Worm (Caenorhabditis elegans) whole organism, L1 larva: ENCODE results near the gene F53A2.3.
A peak's percentile ranks its signal among the peaks of the same experiment; 100 is the strongest.

Experiments used
- ama-1 ChIP-seq: fragments of 150-350 bp; optimal IDR thresholded peaks from 2 replicates; lab custom pipeline; 2014
- dpl-1 ChIP-seq, 3 experiments: fragments of 150-350 bp in 2 of 3; sonication (generic microtip) in 1 of 3; optimal IDR thresholded peaks; 2 replicates each; lab custom pipeline; 2014 to 2017; ENCODE audit warnings: missing biosample characterization in 3 of 3, missing genetic modification characterization in 3 of 3, missing genetic modification reagents in 3 of 3
- efl-1 ChIP-seq, 4 experiments: fragments of 150-350 bp; optimal IDR thresholded peaks in 3 of 4; peaks in 1 of 4; 1 replicate in 1 of 4; 2 replicates in 3 of 4; lab custom pipeline; 2014; ENCODE audit warnings: missing biosample characterization in 2 of 4, missing genetic modification characterization in 2 of 4, missing genetic modification reagents in 2 of 4
- egl-27 ChIP-seq, 2 experiments: fragments of 150-350 bp in 1 of 2; sonication (generic microtip); optimal IDR thresholded peaks; 3 replicates each; lab custom pipeline; 2017 to 2018; ENCODE audit warnings: missing biosample characterization in 2 of 2, missing genetic modification characterization in 2 of 2, missing genetic modification reagents in 2 of 2
- fkh-10 ChIP-seq: sonication (generic microtip); optimal IDR thresholded peaks from 2 replicates; lab custom pipeline; 2017; ENCODE audit warnings: missing biosample characterization, missing genetic modification reagents, missing genetic modification characterization
- lin-13 ChIP-seq: fragments of 150-350 bp; optimal IDR thresholded peaks from 2 replicates; lab custom pipeline; 2014; ENCODE audit warnings: missing biosample characterization, missing genetic modification reagents, missing genetic modification characterization
- lin-39 ChIP-seq: fragments of 150-350 bp; optimal IDR thresholded peaks from 2 replicates; lab custom pipeline; 2014; ENCODE audit warnings: missing biosample characterization, missing genetic modification reagents, missing genetic modification characterization
- mab-9 ChIP-seq: fragments of 200-800 bp; sonication (Bioruptor generic); IDR thresholded peaks from 2 replicates; pipeline ENCODE4 v1.3.6; 2022; ENCODE audit warnings: missing genetic modification reagents, missing genetic modification characterization, missing compliant biosample characterization
- mdl-1 ChIP-seq, 2 experiments: fragments of 150-350 bp; optimal IDR thresholded peaks; 2 replicates each; lab custom pipeline; 2014 to 2017; ENCODE audit warnings: missing biosample characterization in 2 of 2, missing genetic modification characterization in 2 of 2, inconsistent platforms in 1 of 2
- mep-1 ChIP-seq: fragments of 150-350 bp; optimal IDR thresholded peaks from 2 replicates; lab custom pipeline; 2014; ENCODE audit warnings: missing biosample characterization, missing genetic modification characterization
- nhr-12 ChIP-seq: sonication (generic microtip); optimal IDR thresholded peaks from 2 replicates; lab custom pipeline; 2017; ENCODE audit warnings: missing biosample characterization, missing genetic modification characterization
- nhr-28 ChIP-seq: fragments of 150-350 bp; optimal IDR thresholded peaks from 2 replicates; lab custom pipeline; 2014; ENCODE audit warnings: missing biosample characterization, missing genetic modification characterization
- pqm-1 ChIP-seq: sonication (generic microtip); optimal IDR thresholded peaks from 3 replicates; lab custom pipeline; 2017; ENCODE audit warnings: missing biosample characterization, missing genetic modification characterization
- ztf-11 ChIP-seq, 2 experiments: sonication (generic microtip); optimal IDR thresholded peaks; 2 replicates each; lab custom pipeline; 2016 to 2017; ENCODE audit warnings: missing genetic modification characterization in 2 of 2, missing biosample characterization in 1 of 2, missing compliant biosample characterization in 1 of 2

ce11 chrIII:13302578-13302977 is 37.0 kb downstream of the F53A2.3 start:
- no peak for TF ChIP-seq efl-1 (optimal IDR thresholded peaks at IDR 0.05; lab: Kevin White, UChicago)
- TF ChIP-seq efl-1 (GFP tag; optimal IDR thresholded peaks at IDR 0.05 in 1 of 2; lab: Kevin White, UChicago), result peak in 1 of 2 experiments; percentile 74
- no peak for TF ChIP-seq mep-1 (tag; lab: Kevin White, UChicago)
- TF ChIP-seq ztf-11 (tag; optimal IDR thresholded peaks at IDR 0.05; lab: Kevin White, UChicago), result no peak
- no peak for TF ChIP-seq ama-1 (lab: Kevin White, UChicago)
- TF ChIP-seq egl-27 (tag; optimal IDR thresholded peaks at IDR 0.05; lab: Kevin White, UChicago), result no peak
- TF ChIP-seq pqm-1 (tag; lab: Kevin White, UChicago), result no peak
- no peak for TF ChIP-seq lin-13 (GFP tag; lab: Kevin White, UChicago)
- TF ChIP-seq mdl-1 (tag; optimal IDR thresholded peaks at IDR 0.05; lab: Kevin White, UChicago), result no peak
- no peak for TF ChIP-seq dpl-1 (GFP tag; optimal IDR thresholded peaks at IDR 0.05; lab: Kevin White, UChicago)
- no peak for TF ChIP-seq fkh-10 (GFP tag; lab: Kevin White, UChicago)
- no peak for TF ChIP-seq lin-39 (tag; lab: Kevin White, UChicago)
- no peak for TF ChIP-seq mab-9 (GFP tag; lab: Robert Waterston, UW)
- no peak for TF ChIP-seq nhr-12 (tag; lab: Kevin White, UChicago)
- TF ChIP-seq nhr-28 (tag; lab: Kevin White, UChicago), result no peak
